Worm (Caenorhabditis elegans) whole organism, L1 larva: ENCODE results near the gene C24H11.1.
A peak's percentile ranks its signal among the peaks of the same experiment; 100 is the strongest.
"Not testable (repeated sequence)": the region's sequence is repeated elsewhere in the genome, so short reads cannot be mapped to it uniquely, and the experiment has no call there.

ENCODE experiments used
- C04F5.9 ChIP-seq: sonication (generic microtip); optimal IDR thresholded peaks from 2 replicates; lab custom pipeline; 2016; ENCODE audit warnings: missing genetic modification characterization, missing compliant biosample characterization
- C16A3.4 ChIP-seq: fragments of 150-350 bp; optimal IDR thresholded peaks from 2 replicates; lab custom pipeline; 2014; ENCODE audit warnings: missing biosample characterization, missing genetic modification characterization
- Y116A8C.19 ChIP-seq: sonication (generic microtip); optimal IDR thresholded peaks from 2 replicates; lab custom pipeline; 2016; ENCODE audit warnings: missing compliant biosample characterization, missing genetic modification characterization, borderline replicate concordance
- alr-1 ChIP-seq: fragments of 200-800 bp; sonication (Bioruptor generic); optimal IDR thresholded peaks from 2 replicates; lab custom pipeline; 2018; ENCODE audit warnings: borderline replicate concordance, mild to moderate bottlenecking, missing genetic modification characterization, missing compliant biosample characterization
- aly-2 ChIP-seq: fragments of 150-350 bp; optimal IDR thresholded peaks from 2 replicates; lab custom pipeline; 2014; ENCODE audit warnings: missing biosample characterization, missing genetic modification characterization
- ceh-63 ChIP-seq: fragments of 200-800 bp; sonication (Bioruptor generic); optimal IDR thresholded peaks from 2 replicates; lab custom pipeline; 2018; ENCODE audit warnings: mild to moderate bottlenecking, missing genetic modification characterization, missing compliant biosample characterization
- ceh-82 ChIP-seq, 3 experiments: fragments of 150-350 bp in 1 of 3; sonication (generic microtip) in 2 of 3; optimal IDR thresholded peaks; 2 replicates each; lab custom pipeline; 2014 to 2017; ENCODE audit warnings: missing biosample characterization in 3 of 3, missing genetic modification characterization in 3 of 3
- ceh-88 ChIP-seq: fragments of 200-800 bp; sonication (Bioruptor generic); IDR thresholded peaks from 2 replicates; pipeline ENCODE4 v1.3.6; 2022; ENCODE audit warnings: missing genetic modification characterization, missing compliant biosample characterization
- ceh-90 ChIP-seq: sonication (generic microtip); optimal IDR thresholded peaks from 2 replicates; lab custom pipeline; 2016; ENCODE audit warnings: missing genetic modification characterization, missing compliant biosample characterization
- ces-1 ChIP-seq: fragments of 150-350 bp; optimal IDR thresholded peaks from 2 replicates; lab custom pipeline; 2014; ENCODE audit warnings: missing biosample characterization, missing genetic modification reagents, missing genetic modification characterization
- dpl-1 ChIP-seq, 3 experiments: fragments of 150-350 bp in 2 of 3; sonication (generic microtip) in 1 of 3; optimal IDR thresholded peaks; 2 replicates each; lab custom pipeline; 2014 to 2017; ENCODE audit warnings: missing biosample characterization in 3 of 3, missing genetic modification characterization in 3 of 3, missing genetic modification reagents in 3 of 3
- dsc-1 ChIP-seq: sonication (generic microtip); optimal IDR thresholded peaks from 2 replicates; lab custom pipeline; 2016; ENCODE audit warnings: mild to moderate bottlenecking, missing genetic modification characterization, missing compliant biosample characterization
- egl-27 ChIP-seq, 2 experiments: fragments of 150-350 bp in 1 of 2; sonication (generic microtip); optimal IDR thresholded peaks; 3 replicates each; lab custom pipeline; 2017 to 2018; ENCODE audit warnings: missing biosample characterization in 2 of 2, missing genetic modification characterization in 2 of 2, missing genetic modification reagents in 2 of 2
- fkh-4 ChIP-seq: sonication (generic microtip); optimal IDR thresholded peaks from 2 replicates; lab custom pipeline; 2016; ENCODE audit warnings: missing compliant biosample characterization, missing genetic modification characterization, borderline replicate concordance
- fkh-8 ChIP-seq: sonication (generic microtip); optimal IDR thresholded peaks from 2 replicates; lab custom pipeline; 2016; ENCODE audit warnings: mild to moderate bottlenecking, missing genetic modification characterization, missing compliant biosample characterization
- fos-1 ChIP-seq: fragments of 150-350 bp; optimal IDR thresholded peaks from 2 replicates; lab custom pipeline; 2014; ENCODE audit warnings: missing biosample characterization, missing genetic modification characterization
- grh-1 ChIP-seq: fragments of 200-800 bp; sonication (Bioruptor generic); IDR thresholded peaks from 2 replicates; pipeline ENCODE4 v1.3.6; 2022; ENCODE audit warnings: missing genetic modification reagents, missing genetic modification characterization, missing compliant biosample characterization
- hlh-17 ChIP-seq: fragments of 200-800 bp; sonication (Bioruptor generic); optimal IDR thresholded peaks from 2 replicates; lab custom pipeline; 2018; ENCODE audit warnings: missing genetic modification characterization, mild to moderate bottlenecking, missing compliant biosample characterization, moderate library complexity, borderline replicate concordance
- hlh-4 ChIP-seq: sonication (generic microtip); optimal IDR thresholded peaks from 2 replicates; lab custom pipeline; 2016; ENCODE audit warnings: mild to moderate bottlenecking, missing genetic modification characterization, missing compliant biosample characterization
- isw-1 ChIP-seq: fragments of 200-800 bp; sonication (Bioruptor generic); IDR thresholded peaks from 2 replicates; pipeline ENCODE4 v1.3.6; 2022; ENCODE audit warnings: missing genetic modification characterization, missing compliant biosample characterization
- lin-13 ChIP-seq: fragments of 150-350 bp; optimal IDR thresholded peaks from 2 replicates; lab custom pipeline; 2014; ENCODE audit warnings: missing biosample characterization, missing genetic modification reagents, missing genetic modification characterization
- lin-14 ChIP-seq: fragments of 200-800 bp; sonication (Bioruptor generic); optimal IDR thresholded peaks from 2 replicates; lab custom pipeline; 2018; ENCODE audit warnings: mild to moderate bottlenecking, missing genetic modification characterization, moderate library complexity, missing compliant biosample characterization
- lin-15B ChIP-seq: fragments of 150-350 bp; sonication (generic microtip); optimal IDR thresholded peaks from 3 replicates; lab custom pipeline; 2014; ENCODE audit warnings: missing biosample characterization, missing genetic modification characterization
- lin-35 ChIP-seq, 2 experiments: fragments of 150-350 bp; optimal IDR thresholded peaks; 2 replicates each; lab custom pipeline; 2014; ENCODE audit warnings: missing biosample characterization in 2 of 2, missing genetic modification characterization in 2 of 2, missing genetic modification reagents in 2 of 2
- lin-39 ChIP-seq: fragments of 150-350 bp; optimal IDR thresholded peaks from 2 replicates; lab custom pipeline; 2014; ENCODE audit warnings: missing biosample characterization, missing genetic modification reagents, missing genetic modification characterization
- lir-3 ChIP-seq: sonication (generic microtip); optimal IDR thresholded peaks from 2 replicates; lab custom pipeline; 2016; ENCODE audit warnings: mild to moderate bottlenecking, missing genetic modification characterization, moderate library complexity, missing compliant biosample characterization; ENCODE audit not compliant: poor library complexity
- lsy-2 ChIP-seq, 2 experiments: fragments of 150-350 bp; optimal IDR thresholded peaks; 2 replicates each; lab custom pipeline; 2014; ENCODE audit warnings: missing biosample characterization in 2 of 2, missing genetic modification characterization in 2 of 2
- mab-9 ChIP-seq: fragments of 200-800 bp; sonication (Bioruptor generic); IDR thresholded peaks from 2 replicates; pipeline ENCODE4 v1.3.6; 2022; ENCODE audit warnings: missing genetic modification reagents, missing genetic modification characterization, missing compliant biosample characterization
- mdl-1 ChIP-seq, 2 experiments: fragments of 150-350 bp; optimal IDR thresholded peaks; 2 replicates each; lab custom pipeline; 2014 to 2017; ENCODE audit warnings: missing biosample characterization in 2 of 2, missing genetic modification characterization in 2 of 2, inconsistent platforms in 1 of 2
- mep-1 ChIP-seq: fragments of 150-350 bp; optimal IDR thresholded peaks from 2 replicates; lab custom pipeline; 2014; ENCODE audit warnings: missing biosample characterization, missing genetic modification characterization
- nhr-20 ChIP-seq: sonication (generic microtip); optimal IDR thresholded peaks from 2 replicates; lab custom pipeline; 2016; ENCODE audit warnings: mild to moderate bottlenecking, missing genetic modification characterization, missing compliant biosample characterization
- nhr-28 ChIP-seq: fragments of 150-350 bp; optimal IDR thresholded peaks from 2 replicates; lab custom pipeline; 2014; ENCODE audit warnings: missing biosample characterization, missing genetic modification characterization
- nhr-47 ChIP-seq: sonication (generic microtip); optimal IDR thresholded peaks from 2 replicates; lab custom pipeline; 2016; ENCODE audit warnings: mild to moderate bottlenecking, missing genetic modification characterization, moderate library complexity, missing compliant biosample characterization
- nhr-76 ChIP-seq: sonication (generic microtip); optimal IDR thresholded peaks from 2 replicates; lab custom pipeline; 2017; ENCODE audit warnings: missing biosample characterization, missing genetic modification characterization
- nhr-77 ChIP-seq: fragments of 150-350 bp; optimal IDR thresholded peaks from 2 replicates; lab custom pipeline; 2014; ENCODE audit warnings: missing biosample characterization, missing genetic modification characterization
- nhr-84 ChIP-seq: sonication (generic microtip); optimal IDR thresholded peaks from 2 replicates; lab custom pipeline; 2017; ENCODE audit warnings: missing biosample characterization, missing genetic modification characterization
- nhr-85 ChIP-seq: sonication (generic microtip); peaks from one replicate; lab custom pipeline; 2016; ENCODE audit warnings: missing genetic modification characterization, inconsistent platforms, missing compliant biosample characterization
- pqm-1 ChIP-seq: sonication (generic microtip); optimal IDR thresholded peaks from 3 replicates; lab custom pipeline; 2017; ENCODE audit warnings: missing biosample characterization, missing genetic modification characterization
- rnt-1 ChIP-seq: sonication (generic microtip); optimal IDR thresholded peaks from 2 replicates; lab custom pipeline; 2016; ENCODE audit warnings: mild to moderate bottlenecking, missing genetic modification characterization, moderate library complexity, missing compliant biosample characterization
- skn-1 ChIP-seq: fragments of 150-350 bp; optimal IDR thresholded peaks from 2 replicates; lab custom pipeline; 2014; ENCODE audit warnings: missing biosample characterization, missing genetic modification characterization
- snu-23 ChIP-seq: sonication (generic microtip); optimal IDR thresholded peaks from 2 replicates; lab custom pipeline; 2016; ENCODE audit warnings: missing genetic modification characterization, missing compliant biosample characterization
- sox-4 ChIP-seq: sonication (generic microtip); optimal IDR thresholded peaks from 2 replicates; lab custom pipeline; 2016; ENCODE audit warnings: missing genetic modification characterization, missing compliant biosample characterization
- swsn-7 ChIP-seq: sonication (generic microtip); optimal IDR thresholded peaks from 2 replicates; lab custom pipeline; 2016; ENCODE audit warnings: missing genetic modification characterization, missing compliant biosample characterization
- unc-130 ChIP-seq: fragments of 150-350 bp; optimal IDR thresholded peaks from 2 replicates; lab custom pipeline; 2017; ENCODE audit warnings: missing biosample characterization, missing genetic modification characterization, inconsistent platforms
- unc-86 ChIP-seq: sonication (generic microtip); optimal IDR thresholded peaks from 2 replicates; lab custom pipeline; 2016; ENCODE audit warnings: missing genetic modification characterization, missing compliant biosample characterization
- unc-98 ChIP-seq: fragments of 200-800 bp; sonication (Bioruptor generic); IDR thresholded peaks from 2 replicates; pipeline ENCODE4 v1.3.6; 2022; ENCODE audit warnings: missing genetic modification characterization, missing compliant biosample characterization
- vab-15 ChIP-seq: sonication (generic microtip); optimal IDR thresholded peaks from 2 replicates; lab custom pipeline; 2017; ENCODE audit warnings: missing genotype, mild to moderate bottlenecking, missing genetic modification characterization, missing compliant biosample characterization
- xbp-1 ChIP-seq: sonication (generic microtip); optimal IDR thresholded peaks from 2 replicates; lab custom pipeline; 2016; ENCODE audit warnings: missing genetic modification characterization, missing compliant biosample characterization
- zag-1 ChIP-seq: fragments of 150-350 bp; optimal IDR thresholded peaks from 2 replicates; lab custom pipeline; 2014; ENCODE audit warnings: missing biosample characterization, missing genetic modification characterization
- ztf-11 ChIP-seq, 2 experiments: sonication (generic microtip); optimal IDR thresholded peaks; 2 replicates each; lab custom pipeline; 2016 to 2017; ENCODE audit warnings: missing genetic modification characterization in 2 of 2, missing biosample characterization in 1 of 2, missing compliant biosample characterization in 1 of 2

C24H11.1 gene

DNA sequence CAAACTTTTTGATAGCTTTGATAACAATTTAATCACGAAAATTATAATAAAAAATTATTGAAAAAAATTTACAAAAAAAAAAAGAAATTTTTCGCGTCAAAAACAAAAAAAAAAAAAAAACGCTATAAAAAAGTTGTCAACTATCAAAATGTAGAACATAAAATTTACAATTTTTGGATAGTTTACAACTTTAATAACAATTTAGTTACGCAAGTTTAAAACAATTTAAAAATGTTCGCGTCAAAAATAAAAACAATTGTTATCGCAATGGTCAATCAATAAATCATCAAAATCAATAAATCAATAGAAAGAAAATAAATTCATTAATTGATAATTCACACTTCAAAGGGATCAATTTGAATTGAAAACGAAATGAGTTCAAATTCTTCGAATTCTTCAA lies at the start of gene C24H11.1:
TSS of gene C24H11.1 (plus strand) at position 301 of the 400 bp plus-strand sequence.
- not testable (repeated sequence) for TF ChIP-seq mab-9 (GFP tag; lab: Robert Waterston, UW); skn-1; C04F5.9 (tag; lab: Kevin White, UChicago)

- TF ChIP-seq alr-1 (tag; lab: Kevin White, UChicago) (no peak), rnt-1 (tag; lab: Kevin White, UChicago) (peak; percentile 76), swsn-7 (tag; lab: Kevin White, UChicago) (peak; percentile 35), ceh-90 (no peak), lsy-2 (tag; optimal IDR thresholded peaks at IDR 0.05; lab: Kevin White, UChicago) (peak; percentile 57 to 65), nhr-76 (tag; lab: Kevin White, UChicago) (no peak), egl-27 (tag; optimal IDR thresholded peaks at IDR 0.05; lab: Kevin White, UChicago) (no peak), ceh-63 (GFP tag; lab: Kevin White, UChicago) (no peak), isw-1 (peak; percentile 20; the same call in 1 of the 2 replicates), lin-35 (GFP tag; optimal IDR thresholded peaks at IDR 0.05; lab: Kevin White, UChicago) (peak; percentile 27 to 29), skn-1 (peak; percentile 14), vab-15 (tag; lab: Kevin White, UChicago) (no peak), fos-1 (tag; lab: Kevin White, UChicago) (no peak), nhr-84 (tag; lab: Kevin White, UChicago) (no peak), lin-14 (GFP tag; lab: Kevin White, UChicago) (peak; percentile 87), lin-39 (no peak), dpl-1 (GFP tag; optimal IDR thresholded peaks at IDR 0.05; lab: Kevin White, UChicago) (peak; percentile 29 to 44 (median 29)), ces-1 (no peak), fkh-4 (tag; lab: Kevin White, UChicago) (no peak), mab-9 (GFP tag; lab: Robert Waterston, UW) (peak; percentile 52; the same call in 1 of the 2 replicates), fkh-8 (tag; lab: Kevin White, UChicago) (no peak), grh-1 (GFP tag; lab: Robert Waterston, UW) (peak; percentile 76), C04F5.9 (tag; lab: Kevin White, UChicago) (no peak), nhr-77 (tag; lab: Kevin White, UChicago) (no peak), nhr-20 (peak; percentile 57), lin-15B (tag; lab: Kevin White, UChicago) (no peak), mep-1 (tag; lab: Kevin White, UChicago) (no peak), nhr-28 (tag; lab: Kevin White, UChicago) (no peak), C16A3.4 (peak; percentile 29), mdl-1 (tag; optimal IDR thresholded peaks at IDR 0.05; lab: Kevin White, UChicago) (peak in 1 of 2 experiments; percentile 11), ceh-88 (GFP tag; lab: Robert Waterston, UW) (no peak), unc-130 (tag; lab: Kevin White, UChicago) (peak; percentile 25), pqm-1 (tag; lab: Kevin White, UChicago) (no peak), xbp-1 (tag; lab: Kevin White, UChicago) (no peak), nhr-85 (peak; percentile 85), snu-23 (GFP tag; lab: Kevin White, UChicago) (peak; percentile 70), ceh-82 (tag; optimal IDR thresholded peaks at IDR 0.05; lab: Kevin White, UChicago) (peak in 2 of 3 experiments; percentile 13 to 46), lin-13 (GFP tag; lab: Kevin White, UChicago) (no peak), Y116A8C.19 (tag; lab: Kevin White, UChicago) (no peak), lir-3 (no peak), aly-2 (tag; lab: Kevin White, UChicago) (no peak), hlh-4 (tag; lab: Kevin White, UChicago) (no peak), unc-86 (tag; lab: Kevin White, UChicago) (no peak), sox-4 (tag; lab: Kevin White, UChicago) (no peak), unc-98 (GFP tag; lab: Robert Waterston, UW) (no peak), hlh-17 (no peak), ztf-11 (tag; optimal IDR thresholded peaks at IDR 0.05; lab: Kevin White, UChicago) (no peak), zag-1 (tag; lab: Kevin White, UChicago) (peak; percentile 28), nhr-47 (peak; percentile 38), dsc-1 (peak; percentile 44)
Observed at ce11 chrIII:11738482-11738881, 49.0 kb upstream of the C24H11.1 start.
